Fruit fly (Drosophila melanogaster): ENCODE measurements around the gene Phlpp.
A peak's percentile ranks its signal among the peaks of the same experiment; 100 is the strongest.

Gene Phlpp

DNA sequence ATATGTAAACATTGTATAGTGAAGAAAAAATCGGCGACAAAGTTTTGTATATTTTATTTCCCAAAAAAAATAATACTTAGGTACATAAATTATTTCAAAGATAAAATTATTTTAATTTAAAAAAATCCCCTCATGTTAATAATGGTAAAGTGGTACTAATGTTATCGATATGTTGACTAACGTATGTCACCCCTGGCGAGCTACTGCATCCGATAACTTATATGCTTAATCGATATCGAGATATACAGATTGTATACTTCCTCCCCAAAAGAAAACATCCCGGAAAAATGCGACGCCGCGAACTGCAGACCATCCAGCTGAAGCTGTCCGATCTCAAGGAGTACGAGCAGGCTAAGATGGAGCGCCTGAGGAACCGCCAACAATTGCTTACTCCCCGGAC, 5.8 kb downstream of the Phlpp start, which contains the start of gene CG17343 (continued):
- peak; percentile 24 for TF ChIP-seq CG14710 (tag; optimal IDR thresholded peaks at IDR 0.05)
- no peak for TF ChIP-seq CG14050 (GFP tag; IDR thresholded peaks at IDR 0.05)
- no peak for TF ChIP-seq ap (GFP tag; IDR thresholded peaks at IDR 0.05)
- TF ChIP-seq CG10462 (GFP tag; optimal IDR thresholded peaks at IDR 0.05), result no peak
- no peak for TF ChIP-seq CG13424 (tag; optimal IDR thresholded peaks at IDR 0.05)
- TF ChIP-seq CG3995 (GFP tag; optimal IDR thresholded peaks at IDR 0.05), result no peak
- TF ChIP-seq ttk (GFP tag; IDR thresholded peaks at IDR 0.05), result no peak
- no peak for TF ChIP-seq ind (GFP tag; optimal IDR thresholded peaks at IDR 0.05)
- peak; percentile 46; the same call in 2 of the 3 replicates for TF ChIP-seq row (GFP tag; IDR thresholded peaks at IDR 0.05)
- peak; percentile 98 for TF ChIP-seq mld (GFP tag; IDR thresholded peaks at IDR 0.05; ENCODE audit: partially characterized antibody)
- peak; percentile 13 for TF ChIP-seq CG15514 (GFP tag; optimal IDR thresholded peaks at IDR 0.05)
- peak; percentile 98 for TF ChIP-seq nerfin-2 (GFP tag; IDR thresholded peaks at IDR 0.05; ENCODE audit: partially characterized antibody)
- TF ChIP-seq CG10431 (GFP tag; optimal IDR thresholded peaks at IDR 0.05), result no peak
- peak; percentile 41 for TF ChIP-seq CG4617 (GFP tag; optimal IDR thresholded peaks at IDR 0.05; ENCODE audit: borderline replicate concordance)
- peak; percentile 53 for TF ChIP-seq E2f2 (GFP tag; IDR thresholded peaks at IDR 0.05)
- no peak for TF ChIP-seq CG43689 (GFP tag; IDR thresholded peaks at IDR 0.05)
- TF ChIP-seq CG1832 (GFP tag; optimal IDR thresholded peaks at IDR 0.05), result no peak
- peak; percentile 32; the same call in 1 of the 2 replicates for TF ChIP-seq CG2129 (GFP tag; IDR thresholded peaks at IDR 0.05; ENCODE audit: partially characterized antibody)
- peak; percentile 98 for TF ChIP-seq ato (GFP tag; IDR thresholded peaks at IDR 0.05; ENCODE audit: partially characterized antibody)
- peak; percentile 68 for TF ChIP-seq stwl (tag; optimal IDR thresholded peaks at IDR 0.05)
- TF ChIP-seq BEAF-32 (GFP tag; optimal IDR thresholded peaks at IDR 0.05), result peak; percentile 68
- TF ChIP-seq vnd (GFP tag; IDR thresholded peaks at IDR 0.05; ENCODE audit: partially characterized antibody), result peak; percentile 90
- TF ChIP-seq dan (GFP tag; IDR thresholded peaks at IDR 0.05), result no peak
- TF ChIP-seq CG13287 (GFP tag; IDR thresholded peaks at IDR 0.05; ENCODE audit: partially characterized antibody), result peak; percentile 87
- no peak for TF ChIP-seq CG7987 (GFP tag; optimal IDR thresholded peaks at IDR 0.05)
- TF ChIP-seq hbn (GFP tag; IDR thresholded peaks at IDR 0.05; ENCODE audit: partially characterized antibody), result peak; percentile 79
- peak; percentile 86 for TF ChIP-seq amos (GFP tag; IDR thresholded peaks at IDR 0.05; ENCODE audit: partially characterized antibody)
- TF ChIP-seq CG16779 (GFP tag; IDR thresholded peaks at IDR 0.05), result no peak
- no peak for TF ChIP-seq gro (GFP tag; optimal IDR thresholded peaks at IDR 0.05)

DNA sequence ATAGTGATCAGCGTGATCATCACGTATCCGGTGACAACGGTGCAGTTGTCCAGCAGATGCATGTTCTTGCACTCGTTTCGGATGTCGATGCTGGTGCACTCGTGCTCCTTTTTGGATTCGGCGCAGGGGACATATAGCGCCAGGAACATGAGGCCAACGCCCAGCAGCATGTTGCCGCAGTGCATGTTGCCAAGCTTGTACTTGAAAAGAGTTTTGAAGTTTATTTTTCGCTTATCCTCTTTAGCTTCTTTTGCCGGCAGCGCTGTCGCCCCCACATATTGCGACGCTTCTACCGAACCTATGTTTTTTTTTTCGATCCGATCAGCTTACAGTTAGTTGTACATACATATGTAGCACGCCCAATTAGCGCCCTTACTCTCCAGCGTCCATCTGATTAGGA, 9.5 kb downstream of the Phlpp start:
- TF ChIP-seq CG7786 (GFP tag; optimal IDR thresholded peaks at IDR 0.05) (no peak), BtbVII (GFP tag; optimal IDR thresholded peaks at IDR 0.05) (no peak), Lim3 (GFP tag; IDR thresholded peaks at IDR 0.05) (peak; percentile 36; the same call in 1 of the 2 replicates), CG11560 (tag; IDR thresholded peaks at IDR 0.05) (no peak), HLH3B (GFP tag; IDR thresholded peaks at IDR 0.05) (0 out of 2 replicates have a peak, but pooled peaks have one; percentile 7), CG11504 (tag; optimal IDR thresholded peaks at IDR 0.05) (peak; percentile 94), ATbp (GFP tag; optimal IDR thresholded peaks at IDR 0.05) (no peak), Dfd (GFP tag; optimal IDR thresholded peaks at IDR 0.05) (no peak), Dll (GFP tag; IDR thresholded peaks at IDR 0.05; ENCODE audit: partially characterized antibody) (0 out of 4 replicates have a peak, but pooled peaks have one; percentile 39)

Data from whole organism, embryonic.